Worm (Caenorhabditis elegans) whole organism, L3 larva: ENCODE results near the gene C17H11.1.

Source experiments
- snpc-4 ChIP-seq: fragments of 150-350 bp; optimal IDR thresholded peaks from 2 replicates; lab custom pipeline; 2014; ENCODE audit warnings: missing biosample characterization, missing genetic modification characterization
- ztf-4 ChIP-seq: fragments of 150-350 bp; optimal IDR thresholded peaks from 2 replicates; lab custom pipeline; 2014; ENCODE audit warnings: missing biosample characterization, missing genetic modification characterization

- TF ChIP-seq snpc-4 (no peak), ztf-4 (tag; lab: Kevin White, UChicago) (no peak)
Observed at ce11 chrX:8200206-8200605, 26.5 kb downstream of the C17H11.1 start.
